Worm (Caenorhabditis elegans) whole organism, L2 larva: Measurements from ENCODE around the gene bath-1.
"Not testable (repeated sequence)": the region's sequence is repeated elsewhere in the genome, so short reads cannot be mapped to it uniquely, and the experiment has no call there.

ENCODE experiments used
- R02D3.7 ChIP-seq: fragments of 150-350 bp; optimal IDR thresholded peaks from 2 replicates; lab custom pipeline; 2014; ENCODE audit warnings: missing biosample characterization, missing genetic modification characterization
- Y55F3AM.14 ChIP-seq: fragments of 200-800 bp; sonication (Bioruptor generic); optimal IDR thresholded peaks from 2 replicates; lab custom pipeline; 2018; ENCODE audit warnings: mild to moderate bottlenecking, missing genetic modification characterization, missing compliant biosample characterization
- ZK546.5 ChIP-seq: sonication (generic microtip); optimal IDR thresholded peaks from 2 replicates; lab custom pipeline; 2017; ENCODE audit warnings: missing biosample characterization, missing genetic modification characterization
- alr-1 ChIP-seq: fragments of 150-350 bp; optimal IDR thresholded peaks from 2 replicates; lab custom pipeline; 2014; ENCODE audit warnings: missing biosample characterization, missing genetic modification characterization
- aly-2 ChIP-seq: fragments of 150-350 bp; optimal IDR thresholded peaks from 2 replicates; lab custom pipeline; 2014; ENCODE audit warnings: missing biosample characterization, missing genetic modification characterization
- blmp-1 ChIP-seq: sonication (generic microtip); optimal IDR thresholded peaks from 2 replicates; lab custom pipeline; 2017; ENCODE audit warnings: missing genetic modification characterization, mild to moderate bottlenecking, missing compliant biosample characterization, antibody characterized with exemption, moderate library complexity; ENCODE audit not compliant: insufficient read depth
- egl-27 ChIP-seq: sonication (generic microtip); optimal IDR thresholded peaks from 3 replicates; lab custom pipeline; 2017; ENCODE audit warnings: missing biosample characterization, missing genetic modification reagents, missing genetic modification characterization
- elt-1 ChIP-seq: fragments of 150-350 bp; optimal IDR thresholded peaks from 2 replicates; lab custom pipeline; 2014; ENCODE audit warnings: missing biosample characterization, missing genetic modification characterization
- elt-3 ChIP-seq: sonication (generic microtip); optimal IDR thresholded peaks from 2 replicates; lab custom pipeline; 2017; ENCODE audit warnings: missing biosample characterization, missing genetic modification characterization
- fos-1 ChIP-seq: fragments of 150-350 bp; optimal IDR thresholded peaks from 2 replicates; lab custom pipeline; 2014; ENCODE audit warnings: missing biosample characterization, missing genetic modification characterization
- gmeb-1 ChIP-seq: fragments of 150-350 bp; optimal IDR thresholded peaks from 2 replicates; lab custom pipeline; 2014; ENCODE audit warnings: missing biosample characterization, missing genetic modification characterization
- lin-11 ChIP-seq: fragments of 150-350 bp; sonication (generic microtip); optimal IDR thresholded peaks from 2 replicates; lab custom pipeline; 2014; ENCODE audit warnings: missing biosample characterization, missing genetic modification characterization, inconsistent platforms, mixed read lengths
- lin-13 ChIP-seq: fragments of 150-350 bp; optimal IDR thresholded peaks from 2 replicates; lab custom pipeline; 2014; ENCODE audit warnings: missing biosample characterization, missing genetic modification reagents, missing genetic modification characterization
- mbf-1 ChIP-seq: sonication (generic microtip); optimal IDR thresholded peaks from 2 replicates; lab custom pipeline; 2017; ENCODE audit warnings: missing biosample characterization, missing genetic modification characterization
- nhr-129 ChIP-seq: fragments of 150-350 bp; optimal IDR thresholded peaks from 2 replicates; lab custom pipeline; 2014; ENCODE audit warnings: missing biosample characterization, missing genetic modification characterization
- nhr-21 ChIP-seq: fragments of 150-350 bp; optimal IDR thresholded peaks from 2 replicates; lab custom pipeline; 2014; ENCODE audit warnings: missing biosample characterization, missing genetic modification characterization
- nhr-23 ChIP-seq: fragments of 150-350 bp; optimal IDR thresholded peaks from 2 replicates; lab custom pipeline; 2014; ENCODE audit warnings: missing biosample characterization, missing genetic modification reagents, missing genetic modification characterization
- nhr-237 ChIP-seq: fragments of 150-350 bp; optimal IDR thresholded peaks from 2 replicates; lab custom pipeline; 2014; ENCODE audit warnings: missing biosample characterization, missing genetic modification characterization
- nhr-25 ChIP-seq: fragments of 150-350 bp; sonication (generic microtip); optimal IDR thresholded peaks from 3 replicates; lab custom pipeline; 2014; ENCODE audit warnings: missing biosample characterization, missing genetic modification characterization
- nhr-6 ChIP-seq: fragments of 150-350 bp; optimal IDR thresholded peaks from 2 replicates; lab custom pipeline; 2014; ENCODE audit warnings: missing biosample characterization, missing genetic modification characterization
- nhr-77 ChIP-seq: fragments of 150-350 bp; optimal IDR thresholded peaks from 2 replicates; lab custom pipeline; 2014; ENCODE audit warnings: missing biosample characterization, missing genetic modification characterization
- peb-1 ChIP-seq: fragments of 150-350 bp; optimal IDR thresholded peaks from 2 replicates; lab custom pipeline; 2014; ENCODE audit warnings: missing biosample characterization, missing genetic modification characterization
- skn-1 ChIP-seq: sonication (generic microtip); optimal IDR thresholded peaks from 2 replicates; lab custom pipeline; 2017; ENCODE audit warnings: missing biosample characterization, missing genetic modification characterization
- unc-39 ChIP-seq: fragments of 150-350 bp; optimal IDR thresholded peaks from 2 replicates; lab custom pipeline; 2014; ENCODE audit warnings: missing biosample characterization, missing genetic modification characterization
- zag-1 ChIP-seq: fragments of 150-350 bp; optimal IDR thresholded peaks from 2 replicates; lab custom pipeline; 2014; ENCODE audit warnings: missing biosample characterization, missing genetic modification characterization
- ztf-1 ChIP-seq: fragments of 200-800 bp; sonication (Bioruptor generic); conservative IDR thresholded peaks from 2 replicates; pipeline ENCODE4 v1.3.6; 2022; ENCODE audit warnings: missing genetic modification characterization, missing compliant biosample characterization
- ztf-11 ChIP-seq: sonication (generic microtip); optimal IDR thresholded peaks from 2 replicates; lab custom pipeline; 2017; ENCODE audit warnings: missing biosample characterization, missing genetic modification characterization
- ztf-4 ChIP-seq: fragments of 150-350 bp; optimal IDR thresholded peaks from 2 replicates; lab custom pipeline; 2014; ENCODE audit warnings: missing biosample characterization, missing genetic modification characterization

The bath-1 gene

DNA sequence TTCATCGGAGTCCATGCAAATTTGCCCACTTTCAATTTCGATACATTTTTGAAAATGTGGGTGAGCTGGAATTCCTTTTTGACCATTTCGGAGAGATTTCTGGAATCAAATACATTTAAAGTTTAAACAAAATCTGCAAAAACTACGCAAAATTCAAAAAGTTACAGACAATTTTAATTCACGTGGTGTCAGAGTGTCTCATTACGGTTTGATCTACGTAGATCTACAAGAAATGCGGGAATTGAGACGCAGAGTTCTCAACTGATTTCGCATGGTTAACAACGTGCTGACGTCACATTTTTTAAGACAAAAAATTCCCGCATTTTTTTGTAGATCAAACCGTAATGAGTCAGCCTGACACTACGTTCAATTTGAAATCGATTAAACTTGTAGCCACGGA is 2.1 kb downstream of the bath-1 start, which contains the start of gene bath-21:
Gene bath-21 (minus strand): TSS at position 101 of the 400 bp plus-strand sequence.
- TF ChIP-seq skn-1 (tag; lab: Kevin White, UChicago) (no peak), blmp-1 (no peak)

DNA sequence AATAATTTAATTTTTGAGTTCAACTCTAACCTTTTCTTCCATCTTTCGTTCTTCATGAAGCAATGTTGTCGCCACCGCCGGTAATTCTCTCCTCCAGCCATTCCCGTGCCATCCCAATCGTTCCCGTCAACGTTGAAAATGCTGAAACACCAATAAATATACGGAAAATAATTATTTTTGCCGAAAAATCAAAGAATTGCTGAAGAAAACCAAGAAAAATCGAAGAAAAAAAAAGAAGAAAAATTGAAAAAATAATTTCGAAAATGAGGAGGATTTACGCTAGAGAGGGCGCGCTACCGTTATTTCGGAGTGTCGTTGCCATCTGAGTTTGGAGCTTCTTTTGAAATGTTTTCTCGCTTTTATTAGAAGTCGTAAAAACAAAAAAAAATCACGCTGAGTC is 5.1 kb downstream of the bath-1 start, which contains the start of gene cya-2:
Gene cya-2 (minus strand): TSS at position 101 of the 400 bp plus-strand sequence.
- not testable (repeated sequence) for TF ChIP-seq blmp-1, ztf-11, alr-1
- TF ChIP-seq, all 48 proteins: peak for 0; not testable (repeated sequence) for 48

DNA sequence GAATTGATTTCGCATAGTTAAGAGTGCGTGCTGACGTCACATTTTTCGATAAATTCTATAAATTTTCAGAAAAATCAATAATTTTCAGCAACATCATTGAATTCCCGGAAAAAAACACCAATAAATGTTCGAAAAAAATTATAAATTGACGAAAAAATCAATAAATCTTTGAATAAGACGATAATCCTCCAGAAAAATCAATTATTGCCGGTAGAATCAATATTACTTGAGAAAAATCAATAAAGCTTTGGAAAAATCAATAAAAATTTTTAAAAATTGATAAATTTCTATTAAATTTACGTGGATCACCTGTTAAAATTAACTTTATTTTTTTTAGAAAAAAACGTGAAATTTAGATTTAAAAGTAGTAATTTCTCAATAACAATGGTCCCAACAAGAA is 14.8 kb downstream of the bath-1 start:
- TF ChIP-seq nhr-21 (no peak), ztf-11 (no peak), alr-1 (no peak), nhr-23 (tag; lab: Kevin White, UChicago) (no peak), mbf-1 (tag; lab: Kevin White, UChicago) (no peak), lin-11 (no peak), blmp-1 (no peak), nhr-129 (tag; lab: Kevin White, UChicago) (no peak), ztf-1 (GFP tag; lab: Robert Waterston, UW) (no peak)

DNA sequence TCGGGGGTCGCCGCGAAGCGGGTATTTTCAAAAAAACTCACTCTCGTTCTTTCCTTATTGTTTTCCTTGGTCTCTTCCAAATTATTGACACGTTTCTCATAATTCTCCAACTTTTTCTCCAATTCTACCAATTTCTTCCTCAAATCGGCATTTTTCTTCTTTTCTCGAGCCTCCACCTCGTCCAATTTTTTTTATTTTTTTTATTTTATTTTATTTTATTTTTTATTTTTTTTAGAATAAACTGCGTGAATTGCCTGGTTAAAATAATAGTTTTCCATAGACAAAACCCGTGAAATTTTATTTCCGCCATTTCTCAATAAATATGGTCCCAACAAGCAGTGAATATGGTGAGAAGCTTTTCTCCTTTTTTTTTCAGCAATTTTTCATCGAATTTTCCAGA is 15.9 kb downstream of the bath-1 start, which contains the start of gene F59H6.15:
Gene F59H6.15 (plus strand): TSS at position 301 of the 400 bp plus-strand sequence.
- TF ChIP-seq nhr-6 (no peak), nhr-77 (tag; lab: Kevin White, UChicago) (no peak), lin-11 (no peak), ZK546.5 (no peak), ztf-1 (GFP tag; lab: Robert Waterston, UW) (no peak), nhr-25 (tag; lab: Kevin White, UChicago) (no peak)

DNA sequence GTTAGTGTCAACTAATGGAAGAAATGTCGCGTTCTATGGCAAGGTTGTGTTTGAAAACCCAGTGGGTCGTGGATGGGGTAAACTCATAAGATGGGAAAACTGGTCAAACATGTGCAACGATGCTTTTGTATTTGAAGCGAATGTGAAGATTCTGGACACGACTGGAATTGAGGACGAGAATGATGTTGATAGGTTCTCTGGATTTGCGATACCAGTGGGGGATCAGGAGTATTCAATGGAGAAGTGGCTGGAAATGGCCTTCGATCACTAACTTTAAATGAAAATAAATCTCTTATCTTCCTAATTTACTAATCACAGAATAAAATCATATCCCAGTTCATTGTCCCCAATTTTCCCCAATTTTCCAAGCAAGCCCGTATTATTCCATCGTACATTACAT is 17.4 kb downstream of the bath-1 start:
- TF ChIP-seq gmeb-1 (tag; lab: Kevin White, UChicago) (no peak), mbf-1 (tag; lab: Kevin White, UChicago) (no peak), nhr-25 (tag; lab: Kevin White, UChicago) (no peak), fos-1 (tag; lab: Kevin White, UChicago) (no peak), ztf-11 (no peak), elt-3 (tag; lab: Kevin White, UChicago) (no peak), peb-1 (tag; lab: Kevin White, UChicago) (no peak), R02D3.7 (tag; lab: Kevin White, UChicago) (no peak)
- TF ChIP-seq, all 48 proteins: peak for 0

DNA sequence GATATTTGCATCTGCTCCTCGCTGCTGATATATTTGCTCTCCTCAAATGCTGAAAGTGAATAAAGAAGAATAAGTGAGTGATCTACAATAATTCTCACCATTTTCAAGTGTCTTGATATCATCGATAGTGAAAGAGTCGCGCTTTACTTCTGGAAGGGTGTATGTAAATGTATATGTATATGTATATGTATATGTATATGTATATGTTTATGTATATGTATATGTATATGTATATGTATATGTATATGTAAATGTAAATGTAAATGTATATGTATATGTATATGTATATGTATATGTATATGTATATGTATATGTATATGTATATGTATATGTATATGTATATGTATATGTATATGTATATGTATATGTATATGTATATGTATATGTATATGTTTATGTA is 27.9 kb downstream of the bath-1 start, which contains the start of gene ceh-84:
Gene ceh-84 (minus strand): TSS at position 101 of the 400 bp plus-strand sequence.
- TF ChIP-seq Y55F3AM.14; zag-1 (tag; lab: Kevin White, UChicago); nhr-77 (tag; lab: Kevin White, UChicago): not testable (repeated sequence)

DNA sequence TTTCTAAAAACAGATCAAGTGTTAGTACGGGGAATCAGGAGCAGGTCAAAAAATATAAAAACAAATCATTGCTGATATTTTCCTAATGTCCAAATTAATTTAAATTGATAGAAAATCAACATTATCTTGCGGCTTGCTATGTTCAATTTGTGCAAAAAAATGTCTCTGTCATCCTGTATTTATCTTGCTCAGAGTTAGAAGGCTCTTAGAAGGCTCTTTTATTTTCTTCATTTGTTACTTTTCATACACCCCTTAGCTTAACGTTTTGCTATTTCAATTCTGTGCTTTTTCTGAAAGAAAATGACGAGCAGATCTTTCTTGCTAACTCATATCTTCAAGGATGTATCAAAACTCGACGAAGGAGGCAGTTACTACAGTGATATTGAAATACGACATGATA is 30.1 kb downstream of the bath-1 start, which contains the start of gene math-19:
Gene math-19 (plus strand): TSS at position 301 of the 400 bp plus-strand sequence.
- TF ChIP-seq lin-13 (GFP tag; lab: Kevin White, UChicago); aly-2; unc-39 (tag; lab: Kevin White, UChicago): not testable (repeated sequence)
- TF ChIP-seq, all 48 proteins: peak for 0; not testable (repeated sequence) for 48

DNA sequence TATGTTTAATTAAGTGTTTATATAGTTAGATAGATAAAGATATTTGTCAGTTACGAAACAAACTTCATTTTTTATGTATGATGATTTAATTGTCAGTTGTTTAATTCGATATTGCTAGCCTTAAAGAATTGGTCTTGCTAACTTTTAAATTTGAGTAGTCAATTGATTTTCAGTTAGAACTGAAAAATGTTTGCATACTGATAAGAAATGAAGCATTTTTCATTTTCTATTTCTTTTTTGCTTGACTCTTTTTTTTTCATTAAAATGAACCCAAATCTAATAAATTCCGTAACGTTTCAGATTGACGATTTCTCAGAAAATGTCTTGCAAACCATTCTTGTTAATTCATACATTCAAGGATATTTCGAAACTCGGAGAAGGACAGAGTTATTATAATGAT is 32.4 kb downstream of the bath-1 start, which contains the start of gene math-20:
Gene math-20 (plus strand): TSS at position 301 of the 400 bp plus-strand sequence.
- TF ChIP-seq ztf-4 (tag; lab: Kevin White, UChicago) (no peak), egl-27 (tag; lab: Kevin White, UChicago) (no peak), elt-1 (tag; lab: Kevin White, UChicago) (no peak), nhr-237 (tag; lab: Kevin White, UChicago) (no peak)
